Worm (Caenorhabditis elegans): ENCODE data around the gene D2045.5.
A peak's percentile ranks its signal among the peaks of the same experiment; 100 is the strongest.

D2045.5 gene

DNA sequence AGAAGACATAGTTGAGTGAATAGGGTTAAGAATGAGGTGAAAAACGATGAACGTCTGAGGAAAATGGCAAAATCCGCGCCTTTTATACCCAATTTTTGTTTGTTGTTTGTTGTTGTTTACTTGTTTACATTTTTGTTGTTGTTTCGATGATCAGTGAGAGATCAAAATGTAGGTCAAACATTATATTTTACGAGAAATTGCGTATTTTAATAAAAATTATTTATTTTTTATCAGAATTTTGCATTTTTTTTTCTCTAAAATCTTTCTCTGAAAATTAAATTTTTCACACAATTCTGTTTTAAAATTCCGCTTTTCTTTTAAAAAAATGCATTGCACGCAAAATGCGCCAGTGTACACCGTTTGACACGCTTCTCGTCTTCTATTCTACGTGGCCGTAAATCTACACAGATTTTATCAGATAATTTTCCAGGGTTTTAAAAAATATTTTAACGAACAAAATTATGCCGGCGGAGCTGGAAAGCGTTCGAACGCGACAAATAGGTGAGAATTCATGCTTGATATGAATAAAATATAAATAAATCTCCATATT lies 37.4 kb upstream of the D2045.5 start, which contains the start of the genes sip-1 and sly-1 (continued):
- peak; percentile 82 to 93 for TF ChIP-seq lsy-2 (tag; optimal IDR thresholded peaks at IDR 0.05)
- TF ChIP-seq dmd-4 (tag; optimal IDR thresholded peaks at IDR 0.05): no peak
- TF ChIP-seq mbf-1 (tag; optimal IDR thresholded peaks at IDR 0.05): no peak
- TF ChIP-seq sem-4 (tag; optimal IDR thresholded peaks at IDR 0.05): peak; percentile 38
- no peak for TF ChIP-seq ztf-11 (tag; optimal IDR thresholded peaks at IDR 0.05)
- no peak for TF ChIP-seq ceh-82 (tag; optimal IDR thresholded peaks at IDR 0.05)
- TF ChIP-seq nhr-6 (tag; optimal IDR thresholded peaks at IDR 0.05): peak; percentile 58
- no peak for TF ChIP-seq elt-1 (tag; optimal IDR thresholded peaks at IDR 0.05)
- TF ChIP-seq unc-62 (GFP tag; optimal IDR thresholded peaks at IDR 0.05): no peak
- peak; percentile 91 for TF ChIP-seq unc-55 (GFP tag; optimal IDR thresholded peaks at IDR 0.05)
- TF ChIP-seq nhr-23 (tag; optimal IDR thresholded peaks at IDR 0.05): no peak
- peak in 1 of 2 experiments; percentile 17 for TF ChIP-seq mdl-1 (tag; optimal IDR thresholded peaks at IDR 0.05)
- peak; percentile 34 for TF ChIP-seq nhr-129 (tag; optimal IDR thresholded peaks at IDR 0.05)
- no peak for TF ChIP-seq peb-1 (tag; optimal IDR thresholded peaks at IDR 0.05)

ce11 chrIII:10505943-10506698 lies 36.7 kb upstream of the D2045.5 start:
- TF ChIP-seq R02D3.7 (tag; optimal IDR thresholded peaks at IDR 0.05) (no peak), nhr-129 (tag; optimal IDR thresholded peaks at IDR 0.05) (no peak), mdl-1 (tag; optimal IDR thresholded peaks at IDR 0.05) (no peak), Y55F3AM.14 (GFP tag; optimal IDR thresholded peaks at IDR 0.05) (no peak), nhr-25 (tag; optimal IDR thresholded peaks at IDR 0.05) (no peak), F13H6.1 (tag; optimal IDR thresholded peaks at IDR 0.05) (no peak), elt-1 (tag; optimal IDR thresholded peaks at IDR 0.05) (no peak), ztf-1 (GFP tag; conservative IDR thresholded peaks at IDR 0.05) (no peak)

ce11 chrIII:10505182-10505581 lies 35.8 kb upstream of the D2045.5 start, which contains the start of the genes taf-11.3 and urm-1:
taf-11.3 (minus strand) TSS chrIII:10505250.
urm-1 (plus strand) TSS chrIII:10505480.
- TF ChIP-seq F13H6.1 (tag; optimal IDR thresholded peaks at IDR 0.05): peak; percentile 68
- peak; percentile 54 to 90 for TF ChIP-seq lsy-2 (tag; optimal IDR thresholded peaks at IDR 0.05)
- peak; percentile 88 for TF ChIP-seq C34F6.9 (tag; optimal IDR thresholded peaks at IDR 0.05)
- peak; percentile 67 for TF ChIP-seq lin-11 (tag; optimal IDR thresholded peaks at IDR 0.05)
- TF ChIP-seq ztf-1 (GFP tag; conservative IDR thresholded peaks at IDR 0.05): no peak
- TF ChIP-seq unc-62 (GFP tag; optimal IDR thresholded peaks at IDR 0.05): no peak
- no peak for TF ChIP-seq blmp-1 (tag; optimal IDR thresholded peaks at IDR 0.05; ENCODE audit: insufficient read depth)
- TF ChIP-seq fos-1 (tag; optimal IDR thresholded peaks at IDR 0.05): peak; percentile 61
- peak; percentile 89 for TF ChIP-seq sem-4 (tag; optimal IDR thresholded peaks at IDR 0.05)
- peak; percentile 3 for TF ChIP-seq zag-1 (tag; optimal IDR thresholded peaks at IDR 0.05)
- TF ChIP-seq unc-39 (tag; optimal IDR thresholded peaks at IDR 0.05): no peak
- no peak for TF ChIP-seq peb-1 (tag; optimal IDR thresholded peaks at IDR 0.05)
- TF ChIP-seq nhr-23 (tag; optimal IDR thresholded peaks at IDR 0.05): no peak
- TF ChIP-seq elt-3 (tag; optimal IDR thresholded peaks at IDR 0.05): no peak
- TF ChIP-seq R02D3.7 (tag; optimal IDR thresholded peaks at IDR 0.05): no peak
- TF ChIP-seq nhr-21 (tag; optimal IDR thresholded peaks at IDR 0.05): peak; percentile 75
- peak; percentile 78 for TF ChIP-seq snpc-4 (tag; optimal IDR thresholded peaks at IDR 0.05)
- TF ChIP-seq mbf-1 (tag; optimal IDR thresholded peaks at IDR 0.05): no peak
- TF ChIP-seq aly-2 (tag; optimal IDR thresholded peaks at IDR 0.05): no peak
- no peak for TF ChIP-seq egl-27 (tag; optimal IDR thresholded peaks at IDR 0.05)
- peak; percentile 66 for TF ChIP-seq nhr-129 (tag; optimal IDR thresholded peaks at IDR 0.05)
- no peak for TF ChIP-seq dmd-4 (tag; optimal IDR thresholded peaks at IDR 0.05)
- no peak for TF ChIP-seq mdl-1 (tag; optimal IDR thresholded peaks at IDR 0.05)
- no peak for TF ChIP-seq nhr-237 (tag; optimal IDR thresholded peaks at IDR 0.05)
- TF ChIP-seq nhr-77 (tag; optimal IDR thresholded peaks at IDR 0.05): no peak
- TF ChIP-seq alr-1 (tag; optimal IDR thresholded peaks at IDR 0.05): no peak
- peak; percentile 77 for TF ChIP-seq gmeb-1 (tag; optimal IDR thresholded peaks at IDR 0.05)
- no peak for TF ChIP-seq ZK546.5 (tag; optimal IDR thresholded peaks at IDR 0.05)
- TF ChIP-seq skn-1 (tag; optimal IDR thresholded peaks at IDR 0.05): no peak
- no peak for TF ChIP-seq nhr-10 (tag; optimal IDR thresholded peaks at IDR 0.05)
- peak; percentile 82 for TF ChIP-seq sma-3 (GFP tag; optimal IDR thresholded peaks at IDR 0.05)
- TF ChIP-seq elt-1 (tag; optimal IDR thresholded peaks at IDR 0.05): no peak
- peak; percentile 88 for TF ChIP-seq unc-55 (GFP tag; optimal IDR thresholded peaks at IDR 0.05)
- no peak for TF ChIP-seq ceh-82 (tag; optimal IDR thresholded peaks at IDR 0.05)
- peak; percentile 92 for TF ChIP-seq crh-2 (tag; optimal IDR thresholded peaks at IDR 0.05)
- no peak for TF ChIP-seq lin-39 (tag; optimal IDR thresholded peaks at IDR 0.05)
- no peak for TF ChIP-seq nhr-11 (tag; optimal IDR thresholded peaks at IDR 0.05)
- peak; percentile 79 for TF ChIP-seq sma-9 (GFP tag; optimal IDR thresholded peaks at IDR 0.05)
- no peak for TF ChIP-seq sma-9 (tag; optimal IDR thresholded peaks at IDR 0.05)
- TF ChIP-seq nhr-12 (tag; optimal IDR thresholded peaks at IDR 0.05): no peak
- no peak for TF ChIP-seq ztf-11 (tag; optimal IDR thresholded peaks at IDR 0.05)
- peak; percentile 71 for TF ChIP-seq nhr-25 (tag; optimal IDR thresholded peaks at IDR 0.05)
- TF ChIP-seq nhr-6 (tag; optimal IDR thresholded peaks at IDR 0.05): peak; percentile 57
- TF ChIP-seq ztf-4 (tag; optimal IDR thresholded peaks at IDR 0.05): peak; percentile 62
- peak; percentile 65 for TF ChIP-seq mab-5 (tag; optimal IDR thresholded peaks at IDR 0.05)
